Worm (Caenorhabditis elegans) whole organism, young adult: ENCODE measurements around the gene Y22D7AL.10.

ENCODE experiments used
- B0019.2 ChIP-seq: fragments of 200-800 bp; sonication (Bioruptor generic); conservative IDR thresholded peaks from 2 replicates; pipeline ENCODE4 v1.3.6; 2022; ENCODE audit warnings: missing genetic modification reagents, missing genetic modification characterization, missing compliant biosample characterization
- B0336.3 ChIP-seq: fragments of 200-800 bp; sonication (Bioruptor generic); IDR thresholded peaks from 2 replicates; pipeline ENCODE4 v1.3.6; 2022; ENCODE audit warnings: missing genetic modification characterization, missing compliant biosample characterization
- C06A6.2 ChIP-seq: fragments of 200-800 bp; sonication (Bioruptor generic); conservative IDR thresholded peaks from 2 replicates; pipeline ENCODE4 v1.3.6; 2022; ENCODE audit warnings: missing genetic modification characterization, missing compliant biosample characterization
- D2030.7 ChIP-seq: fragments of 200-800 bp; sonication (Bioruptor generic); IDR thresholded peaks from 2 replicates; pipeline ENCODE4 v1.3.6; 2022; ENCODE audit warnings: missing genetic modification reagents, missing genetic modification characterization, missing compliant biosample characterization
- F22D6.2 ChIP-seq: sonication (generic microtip); optimal IDR thresholded peaks from 2 replicates; lab custom pipeline; 2016; ENCODE audit warnings: mild to moderate bottlenecking, missing genetic modification characterization, missing compliant biosample characterization
- F52B5.7 ChIP-seq: sonication (generic microtip); optimal IDR thresholded peaks from 2 replicates; lab custom pipeline; 2016; ENCODE audit warnings: mild to moderate bottlenecking, missing genetic modification characterization, missing compliant biosample characterization
- F57A8.1 ChIP-seq: fragments of 200-800 bp; sonication (Bioruptor generic); optimal IDR thresholded peaks from 2 replicates; lab custom pipeline; 2018; ENCODE audit warnings: mild to moderate bottlenecking, missing genetic modification characterization, moderate library complexity, missing compliant biosample characterization
- K11D2.4 ChIP-seq: fragments of 200-800 bp; sonication (Bioruptor generic); IDR thresholded peaks from 2 replicates; pipeline ENCODE4 v1.3.6; 2022; ENCODE audit warnings: missing genetic modification reagents, missing genetic modification characterization, missing compliant biosample characterization
- K12H6.12 ChIP-seq: fragments of 200-800 bp; sonication (Bioruptor generic); optimal IDR thresholded peaks from 2 replicates; lab custom pipeline; 2018; ENCODE audit warnings: mild to moderate bottlenecking, missing genetic modification characterization, missing compliant biosample characterization
- Y67H2A.10 ChIP-seq: fragments of 200-800 bp; sonication (Bioruptor generic); conservative IDR thresholded peaks from 2 replicates; pipeline ENCODE4 v1.3.6; 2022; ENCODE audit warnings: missing genetic modification reagents, missing genetic modification characterization, missing compliant biosample characterization
- ama-1 ChIP-seq, 3 experiments: fragments of 150-350 bp in 1 of 3; sonication (generic microtip) in 2 of 3; optimal IDR thresholded peaks; 2 replicates each; lab custom pipeline; 2014 to 2018; ENCODE audit warnings: missing biosample characterization in 2 of 3, missing genetic modification characterization in 2 of 3, missing genetic modification reagents in 2 of 3
- aptf-2 ChIP-seq: fragments of 200-800 bp; sonication (Bioruptor generic); conservative IDR thresholded peaks from 2 replicates; pipeline ENCODE4 v1.3.6; 2022; ENCODE audit warnings: missing genetic modification reagents, missing genetic modification characterization, missing compliant biosample characterization
- athp-1 ChIP-seq: sonication (generic microtip); optimal IDR thresholded peaks from 2 replicates; lab custom pipeline; 2017; ENCODE audit warnings: mild to moderate bottlenecking, missing genetic modification characterization, missing compliant biosample characterization
- attf-5 ChIP-seq: fragments of 200-800 bp; sonication (Bioruptor generic); optimal IDR thresholded peaks from 2 replicates; lab custom pipeline; 2018; ENCODE audit warnings: mild to moderate bottlenecking, missing genetic modification characterization, missing compliant biosample characterization
- cebp-2 ChIP-seq: fragments of 200-800 bp; sonication (Bioruptor generic); IDR thresholded peaks from 2 replicates; pipeline ENCODE4 v1.3.6; 2022; ENCODE audit warnings: missing genetic modification characterization, missing compliant biosample characterization
- ceh-27 ChIP-seq: fragments of 200-800 bp; sonication (Bioruptor generic); optimal IDR thresholded peaks from 2 replicates; lab custom pipeline; 2018; ENCODE audit warnings: mild to moderate bottlenecking, missing genetic modification characterization, moderate library complexity, missing compliant biosample characterization
- ceh-40 ChIP-seq: fragments of 200-800 bp; sonication (Bioruptor generic); IDR thresholded peaks from 2 replicates; pipeline ENCODE4 v1.3.6; 2022; ENCODE audit warnings: missing genetic modification characterization, missing compliant biosample characterization
- ceh-58 ChIP-seq: fragments of 200-800 bp; sonication (Bioruptor generic); IDR thresholded peaks from 2 replicates; pipeline ENCODE4 v1.3.6; 2022; ENCODE audit warnings: missing genetic modification characterization, missing compliant biosample characterization
- chd-7 ChIP-seq: sonication (generic microtip); optimal IDR thresholded peaks from 2 replicates; lab custom pipeline; 2016; ENCODE audit warnings: mild to moderate bottlenecking, missing genetic modification characterization, moderate library complexity, missing compliant biosample characterization
- die-1 ChIP-seq: sonication (generic microtip); optimal IDR thresholded peaks from 2 replicates; lab custom pipeline; 2016; ENCODE audit warnings: missing genotype, mild to moderate bottlenecking, missing genetic modification characterization, missing compliant biosample characterization
- dpl-1 ChIP-seq: fragments of 150-350 bp; optimal IDR thresholded peaks from 2 replicates; lab custom pipeline; 2014; ENCODE audit warnings: missing biosample characterization, missing genetic modification reagents, missing genetic modification characterization
- efl-1 ChIP-seq: fragments of 150-350 bp; optimal IDR thresholded peaks from 2 replicates; lab custom pipeline; 2014; ENCODE audit warnings: missing biosample characterization, missing genetic modification reagents, missing genetic modification characterization
- egl-18 ChIP-seq: fragments of 200-800 bp; sonication (Bioruptor generic); IDR thresholded peaks from 2 replicates; pipeline ENCODE4 v1.3.6; 2022; ENCODE audit warnings: missing genetic modification reagents, missing genetic modification characterization, missing compliant biosample characterization
- egl-44 ChIP-seq: fragments of 200-800 bp; sonication (Bioruptor generic); IDR thresholded peaks from 2 replicates; pipeline ENCODE4 v1.3.6; 2022; ENCODE audit warnings: missing genetic modification reagents, missing genetic modification characterization, missing compliant biosample characterization
- ekl-4 ChIP-seq: fragments of 200-800 bp; sonication (Bioruptor generic); IDR thresholded peaks from 2 replicates; pipeline ENCODE4 v1.3.6; 2022; ENCODE audit warnings: missing genetic modification reagents, missing genetic modification characterization, missing compliant biosample characterization
- gei-17 ChIP-seq: fragments of 200-800 bp; sonication (Bioruptor generic); optimal IDR thresholded peaks from 2 replicates; lab custom pipeline; 2018; ENCODE audit warnings: mild to moderate bottlenecking, missing genetic modification characterization, missing compliant biosample characterization
- him-1 ChIP-seq: sonication (generic microtip); optimal IDR thresholded peaks from 2 replicates; lab custom pipeline; 2016; ENCODE audit warnings: missing genotype, missing genetic modification reagents, missing genetic modification characterization, missing compliant biosample characterization
- hlh-12 ChIP-seq: sonication (generic microtip); optimal IDR thresholded peaks from 2 replicates; lab custom pipeline; 2016; ENCODE audit warnings: missing genetic modification characterization, missing compliant biosample characterization
- hmg-20 ChIP-seq: fragments of 200-800 bp; sonication (Bioruptor generic); IDR thresholded peaks from 2 replicates; pipeline ENCODE4 v1.3.6; 2022; ENCODE audit warnings: missing genetic modification reagents, missing genetic modification characterization, missing compliant biosample characterization
- hsf-1 ChIP-seq: fragments of 200-800 bp; sonication (Bioruptor generic); IDR thresholded peaks from 2 replicates; pipeline ENCODE4 v1.3.6; 2022; ENCODE audit warnings: missing genetic modification reagents, missing genetic modification characterization, missing compliant biosample characterization
- lag-1 ChIP-seq: fragments of 200-800 bp; sonication (Bioruptor generic); IDR thresholded peaks from 2 replicates; pipeline ENCODE4 v1.3.6; 2022; ENCODE audit warnings: missing genetic modification reagents, missing genetic modification characterization, missing compliant biosample characterization
- lin-35 ChIP-seq, 3 experiments: fragments of 150-350 bp in 2 of 3; sonication (generic microtip) in 1 of 3; optimal IDR thresholded peaks; 2 replicates each; lab custom pipeline; 2014 to 2018; ENCODE audit warnings: missing biosample characterization in 3 of 3, missing genetic modification characterization in 3 of 3, missing genetic modification reagents in 3 of 3
- lin-54 ChIP-seq: fragments of 200-800 bp; sonication (Bioruptor generic); optimal IDR thresholded peaks from 2 replicates; lab custom pipeline; 2018; ENCODE audit warnings: mild to moderate bottlenecking, missing genetic modification characterization, missing compliant biosample characterization
- lsl-1 ChIP-seq: fragments of 200-800 bp; sonication (Bioruptor generic); optimal IDR thresholded peaks from 2 replicates; lab custom pipeline; 2018; ENCODE audit warnings: mild to moderate bottlenecking, missing genetic modification characterization, moderate library complexity, missing compliant biosample characterization
- lsy-27 ChIP-seq: sonication (generic microtip); optimal IDR thresholded peaks from 2 replicates; lab custom pipeline; 2017; ENCODE audit warnings: missing genetic modification characterization, mild to moderate bottlenecking, missing compliant biosample characterization, antibody characterized with exemption, missing genotype, borderline replicate concordance; ENCODE audit not compliant: insufficient read depth
- madf-6 ChIP-seq: fragments of 200-800 bp; sonication (Bioruptor generic); IDR thresholded peaks from 2 replicates; pipeline ENCODE4 v1.3.6; 2022; ENCODE audit warnings: missing genetic modification reagents, missing genetic modification characterization, missing compliant biosample characterization
- nhr-80 ChIP-seq: sonication (generic microtip); optimal IDR thresholded peaks from 2 replicates; lab custom pipeline; 2016; ENCODE audit warnings: missing genetic modification characterization, missing compliant biosample characterization
- pbrm-1 ChIP-seq: fragments of 200-800 bp; sonication (Bioruptor generic); IDR thresholded peaks from 2 replicates; pipeline ENCODE4 v1.3.6; 2022; ENCODE audit warnings: missing genetic modification reagents, missing genetic modification characterization, missing compliant biosample characterization
- pha-4 ChIP-seq: fragments of 150-350 bp; sonication (generic microtip); optimal IDR thresholded peaks from 2 replicates; lab custom pipeline; 2014; ENCODE audit warnings: missing biosample characterization, missing genetic modification reagents, missing genetic modification characterization
- rec-8 ChIP-seq, 2 experiments: sonication (generic microtip); optimal IDR thresholded peaks; 2 replicates each; lab custom pipeline; 2016; ENCODE audit warnings: mild to moderate bottlenecking in 2 of 2, missing genetic modification characterization in 2 of 2, missing genetic modification reagents in 2 of 2, missing genotype in 2 of 2, missing biosample characterization in 1 of 2, missing compliant biosample characterization in 1 of 2, moderate library complexity in 1 of 2
- snpc-1.1 ChIP-seq: sonication (generic microtip); optimal IDR thresholded peaks from 2 replicates; lab custom pipeline; 2017; ENCODE audit warnings: missing genetic modification characterization, mild to moderate bottlenecking, missing compliant biosample characterization, antibody characterized with exemption, moderate library complexity, missing genotype, missing genetic modification reagents; ENCODE audit not compliant: insufficient read depth
- somi-1 ChIP-seq: fragments of 200-800 bp; sonication (Bioruptor generic); optimal IDR thresholded peaks from 2 replicates; lab custom pipeline; 2018; ENCODE audit warnings: mild to moderate bottlenecking, missing genetic modification characterization, missing compliant biosample characterization
- sptf-2 ChIP-seq: fragments of 200-800 bp; sonication (Bioruptor generic); optimal IDR thresholded peaks from 2 replicates; lab custom pipeline; 2018; ENCODE audit warnings: mild to moderate bottlenecking, missing genetic modification characterization, missing compliant biosample characterization
- xnd-1 ChIP-seq: sonication (generic microtip); optimal IDR thresholded peaks from 2 replicates; lab custom pipeline; 2016; ENCODE audit warnings: missing genotype, missing genetic modification reagents, missing genetic modification characterization, missing compliant biosample characterization
- zfh-2 ChIP-seq: fragments of 200-800 bp; sonication (Bioruptor generic); conservative IDR thresholded peaks from 2 replicates; pipeline ENCODE4 v1.3.6; 2022; ENCODE audit warnings: missing genetic modification reagents, missing genetic modification characterization, missing compliant biosample characterization
- ztf-22 ChIP-seq: fragments of 200-800 bp; sonication (Bioruptor generic); optimal IDR thresholded peaks from 2 replicates; lab custom pipeline; 2018; ENCODE audit warnings: mild to moderate bottlenecking, missing genetic modification characterization, moderate library complexity, missing compliant biosample characterization
- ztf-26 ChIP-seq: sonication (generic microtip); optimal IDR thresholded peaks from 2 replicates; lab custom pipeline; 2017; ENCODE audit warnings: missing genetic modification characterization, missing compliant biosample characterization
- ztf-3 ChIP-seq: fragments of 200-800 bp; sonication (Bioruptor generic); optimal IDR thresholded peaks from 2 replicates; lab custom pipeline; 2018; ENCODE audit warnings: mild to moderate bottlenecking, missing genetic modification characterization, missing compliant biosample characterization

Y22D7AL.10 gene

DNA sequence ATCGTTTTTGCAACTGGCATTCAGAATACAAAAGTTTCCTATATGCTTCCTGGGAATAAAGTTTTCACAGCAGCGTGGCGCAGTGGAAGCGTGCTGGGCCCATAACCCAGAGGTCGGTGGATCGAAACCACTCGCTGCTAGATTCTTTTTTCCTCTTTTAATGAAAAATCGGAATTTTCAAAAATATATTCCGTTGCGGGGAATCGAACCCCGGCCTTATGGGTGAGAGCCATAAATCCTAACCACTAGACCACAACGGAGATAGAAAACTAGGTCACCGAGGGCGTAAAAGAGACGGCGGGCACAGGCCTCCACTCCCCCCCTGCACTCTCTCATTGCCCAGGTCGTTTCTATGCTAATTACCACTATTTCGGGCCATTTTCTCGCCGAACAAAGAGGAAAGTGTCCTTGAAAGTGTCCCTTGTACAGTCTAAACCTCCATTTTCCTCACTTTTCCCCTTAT lies 14.2 kb downstream of the Y22D7AL.10 start, which contains the start of gene Y22D7AL.6 (continued):
- TF ChIP-seq xnd-1 (tag; lab: Kevin White, UChicago), result no peak
- peak; percentile 35 for TF ChIP-seq lsy-27 (tag; lab: Kevin White, UChicago)
- TF ChIP-seq B0019.2 (GFP tag; lab: Robert Waterston, UW), result peak; percentile 45
- peak; percentile 15 for TF ChIP-seq him-1 (tag; lab: Kevin White, UChicago)
- peak; percentile 43 for TF ChIP-seq ztf-26 (tag; lab: Kevin White, UChicago)
- TF ChIP-seq lag-1, result no peak
- TF ChIP-seq B0336.3 (GFP tag; lab: Robert Waterston, UW), result peak; percentile 71
- no peak for TF ChIP-seq efl-1
- TF ChIP-seq ztf-3 (GFP tag; lab: Kevin White, UChicago), result no peak
- TF ChIP-seq D2030.7, result peak; percentile 86
- TF ChIP-seq F52B5.7 (tag; lab: Kevin White, UChicago), result peak; percentile 80
- peak; percentile 35 for TF ChIP-seq attf-5
- no peak for TF ChIP-seq ama-1 (optimal IDR thresholded peaks at IDR 0.05; lab: Kevin White, UChicago)
- peak in 1 of 2 experiments; percentile 75 for TF ChIP-seq ama-1 (GFP tag; optimal IDR thresholded peaks at IDR 0.05; lab: Kevin White, UChicago)
- no peak for TF ChIP-seq hlh-12 (tag; lab: Kevin White, UChicago)
- TF ChIP-seq somi-1 (GFP tag; lab: Kevin White, UChicago), result peak; percentile 56
- peak; percentile 76 for TF ChIP-seq chd-7 (tag; lab: Kevin White, UChicago)
- no peak for TF ChIP-seq egl-44
- peak; percentile 66 for TF ChIP-seq F57A8.1 (GFP tag; lab: Kevin White, UChicago)
- peak; percentile 73; the same call in 1 of the 2 replicates for TF ChIP-seq hmg-20 (GFP tag; lab: Robert Waterston, UW)
- TF ChIP-seq hsf-1 (GFP tag; lab: Robert Waterston, UW), result peak; percentile 36; the same call in 1 of the 2 replicates
- peak; percentile 57; the same call in 1 of the 2 replicates for TF ChIP-seq K11D2.4 (GFP tag; lab: Robert Waterston, UW)
- no peak for TF ChIP-seq ztf-22 (GFP tag; lab: Kevin White, UChicago)
- no peak for TF ChIP-seq C06A6.2 (GFP tag; lab: Robert Waterston, UW)
- TF ChIP-seq madf-6 (GFP tag; lab: Robert Waterston, UW), result peak; percentile 55
- 0 out of 2 replicates have a peak, but pooled peaks have one; percentile 4 for TF ChIP-seq aptf-2
- TF ChIP-seq egl-18 (GFP tag; lab: Robert Waterston, UW), result no peak; the same call in 1 of the 2 replicates
- TF ChIP-seq gei-17 (GFP tag; lab: Kevin White, UChicago), result peak; percentile 26
- peak; percentile 65 to 69 for TF ChIP-seq rec-8 (tag; optimal IDR thresholded peaks at IDR 0.05; lab: Kevin White, UChicago)
- TF ChIP-seq pbrm-1, result peak; percentile 89
- no peak for TF ChIP-seq ceh-58
- peak; percentile 68 for TF ChIP-seq ekl-4 (GFP tag; lab: Robert Waterston, UW)
- TF ChIP-seq sptf-2 (GFP tag; lab: Kevin White, UChicago), result peak; percentile 45
- peak; percentile 23 for TF ChIP-seq ceh-27 (GFP tag; lab: Kevin White, UChicago)
- TF ChIP-seq lin-54 (GFP tag; lab: Kevin White, UChicago), result peak; percentile 71
- TF ChIP-seq ceh-40, result no peak; the same call in 1 of the 2 replicates
- TF ChIP-seq pha-4 (tag; lab: Kevin White, UChicago), result no peak
- no peak for TF ChIP-seq snpc-1.1 (tag; lab: Kevin White, UChicago)
- TF ChIP-seq dpl-1 (GFP tag; lab: Kevin White, UChicago), result no peak
- 0 out of 2 replicates have a peak, but pooled peaks have one; percentile 63 for TF ChIP-seq cebp-2 (GFP tag; lab: Robert Waterston, UW)
- TF ChIP-seq K12H6.12 (tag; lab: Kevin White, UChicago), result peak; percentile 53
- TF ChIP-seq F22D6.2 (tag; lab: Kevin White, UChicago), result peak; percentile 16
- peak; percentile 53; the same call in 1 of the 2 replicates for TF ChIP-seq Y67H2A.10 (GFP tag; lab: Robert Waterston, UW)
- TF ChIP-seq zfh-2 (GFP tag; lab: Robert Waterston, UW), result peak; percentile 67; the same call in 1 of the 2 replicates
- peak in 1 of 3 experiments; percentile 58 for TF ChIP-seq lin-35 (GFP tag; optimal IDR thresholded peaks at IDR 0.05; lab: Kevin White, UChicago)
- no peak for TF ChIP-seq nhr-80 (tag; lab: Kevin White, UChicago)
- TF ChIP-seq die-1 (tag; lab: Kevin White, UChicago), result peak; percentile 91
- TF ChIP-seq lsl-1, result peak; percentile 65
- peak; percentile 71 for TF ChIP-seq athp-1 (tag; lab: Kevin White, UChicago)
